Fruit fly (Drosophila melanogaster) whole organism, embryonic: Measurements from ENCODE around the gene MBD-like.

Experiments used
- Bdp1 ChIP-seq: fragments of 200-800 bp; sonication (Bioruptor generic); optimal IDR thresholded peaks from 3 replicates; lab custom pipeline; 2016; ENCODE audit warnings: missing biosample characterization, missing genetic modification characterization
- C15 ChIP-seq: fragments of 200-800 bp; sonication (Bioruptor generic); IDR thresholded peaks from 3 replicates; pipeline ENCODE4 v1.3.6; 2022; ENCODE audit warnings: missing biosample characterization, missing genetic modification characterization
- CG1024 ChIP-seq: fragments of 200-800 bp; sonication (Bioruptor generic); IDR thresholded peaks from 2 replicates; pipeline ENCODE4 v1.3.6; 2022; ENCODE audit warnings: missing biosample characterization, missing genetic modification characterization
- CG10462 ChIP-seq: fragments of 200-800 bp; sonication (Bioruptor generic); optimal IDR thresholded peaks from 2 replicates; lab custom pipeline; 2016; ENCODE audit warnings: missing biosample characterization, missing genetic modification characterization
- CG11456 ChIP-seq: fragments of 200-800 bp; sonication (Bioruptor generic); IDR thresholded peaks from 3 replicates; pipeline ENCODE4 v1.3.6; 2022; ENCODE audit warnings: missing biosample characterization, missing genetic modification characterization
- CG11560 ChIP-seq: fragments of 200-800 bp; sonication (Bioruptor generic); IDR thresholded peaks from 3 replicates; pipeline ENCODE4 v1.3.6; 2022; ENCODE audit warnings: missing biosample characterization, missing genetic modification characterization
- CG11696 ChIP-seq: fragments of 200-800 bp; sonication (Bioruptor generic); IDR thresholded peaks from 2 replicates; pipeline ENCODE4 v1.3.6; 2022; ENCODE audit warnings: missing biosample characterization, missing genetic modification characterization
- CG13287 ChIP-seq: fragments of 200-800 bp; sonication (Bioruptor generic); IDR thresholded peaks from 2 replicates; pipeline ENCODE4 v1.3.6; 2022; ENCODE audit warnings: missing biosample characterization, missing genetic modification characterization; ENCODE audit not compliant: partially characterized antibody
- CG14014 ChIP-seq: fragments of 200-800 bp; sonication (Bioruptor generic); IDR thresholded peaks from 2 replicates; pipeline ENCODE4 v1.3.6; 2022; ENCODE audit warnings: missing biosample characterization, missing genetic modification characterization
- CG14050 ChIP-seq: fragments of 200-800 bp; sonication (Bioruptor generic); IDR thresholded peaks from 3 replicates; pipeline ENCODE4 v1.3.6; 2022; ENCODE audit warnings: missing biosample characterization, missing genetic modification characterization
- CG14667 ChIP-seq: fragments of 200-800 bp; sonication (Bioruptor generic); IDR thresholded peaks from 2 replicates; pipeline ENCODE4 v1.3.6; 2022; ENCODE audit warnings: missing biosample characterization, missing genetic modification characterization
- CG1647 ChIP-seq: fragments of 200-800 bp; sonication (Bioruptor generic); optimal IDR thresholded peaks from 3 replicates; lab custom pipeline; 2016; ENCODE audit warnings: missing biosample characterization, missing genetic modification characterization
- CG16815 ChIP-seq: fragments of 200-800 bp; sonication (Bioruptor generic); optimal IDR thresholded peaks from 3 replicates; lab custom pipeline; 2017; ENCODE audit warnings: missing biosample characterization, mild to moderate bottlenecking, missing genetic modification characterization
- CG17568 ChIP-seq: fragments of 200-800 bp; sonication (Bioruptor generic); optimal IDR thresholded peaks from 2 replicates; lab custom pipeline; 2018; ENCODE audit warnings: missing biosample characterization, mild to moderate bottlenecking, missing genetic modification characterization, moderate library complexity
- CG2712 ChIP-seq: fragments of 200-800 bp; optimal IDR thresholded peaks from 3 replicates; lab custom pipeline; 2019; ENCODE audit warnings: missing biosample characterization, mild to moderate bottlenecking, missing genetic modification characterization, moderate library complexity
- CG31365 ChIP-seq: fragments of 200-800 bp; sonication (Bioruptor generic); optimal IDR thresholded peaks from 2 replicates; lab custom pipeline; 2018; ENCODE audit warnings: missing biosample characterization, mild to moderate bottlenecking, missing genetic modification characterization
- CG31388 ChIP-seq: fragments of 200-800 bp; sonication (Bioruptor generic); optimal IDR thresholded peaks from 2 replicates; lab custom pipeline; 2016; ENCODE audit warnings: missing biosample characterization, missing genetic modification characterization
- CG3281 ChIP-seq: fragments of 200-800 bp; sonication (Bioruptor generic); optimal IDR thresholded peaks from 3 replicates; lab custom pipeline; 2017; ENCODE audit warnings: missing biosample characterization, mild to moderate bottlenecking, missing genetic modification characterization
- CG33557 ChIP-seq: fragments of 200-800 bp; sonication (Bioruptor generic); optimal IDR thresholded peaks from 2 replicates; lab custom pipeline; 2019; ENCODE audit warnings: missing biosample characterization, mild to moderate bottlenecking, missing genetic modification characterization, moderate library complexity
- CG34224 ChIP-seq: fragments of 200-800 bp; sonication (Bioruptor generic); IDR thresholded peaks from 3 replicates; pipeline ENCODE4 v1.3.6; 2022; ENCODE audit warnings: missing biosample characterization, missing genetic modification characterization; ENCODE audit not compliant: partially characterized antibody
- CG3847 ChIP-seq: fragments of 200-800 bp; sonication (Bioruptor generic); IDR thresholded peaks from 2 replicates; pipeline ENCODE4 v1.3.6; 2022; ENCODE audit warnings: missing biosample characterization, missing genetic modification characterization
- CG43689 ChIP-seq: fragments of 200-800 bp; sonication (Bioruptor generic); IDR thresholded peaks from 2 replicates; pipeline ENCODE4 v1.3.6; 2022; ENCODE audit warnings: missing biosample characterization, missing genetic modification characterization
- CG4854 ChIP-seq: fragments of 200-800 bp; sonication (Bioruptor generic); optimal IDR thresholded peaks from 2 replicates; lab custom pipeline; 2016; ENCODE audit warnings: missing biosample characterization, missing genetic modification characterization, inconsistent platforms
- CG6654 ChIP-seq: fragments of 200-800 bp; sonication (Bioruptor generic); optimal IDR thresholded peaks from 2 replicates; lab custom pipeline; 2017; ENCODE audit warnings: missing biosample characterization, mild to moderate bottlenecking, missing genetic modification characterization
- CG7745 ChIP-seq: fragments of 200-800 bp; sonication (Bioruptor generic); optimal IDR thresholded peaks from 2 replicates; lab custom pipeline; 2018; ENCODE audit warnings: missing biosample characterization, mild to moderate bottlenecking, missing genetic modification characterization, moderate library complexity
- CG8290 ChIP-seq, 3 experiments: fragments of 200-800 bp; sonication (Bioruptor generic); optimal IDR thresholded peaks; 2 replicates each; lab custom pipeline; 2016 to 2019; ENCODE audit warnings: missing biosample characterization in 3 of 3, missing genetic modification characterization in 3 of 3, mild to moderate bottlenecking in 2 of 3, moderate library complexity in 1 of 3
- CG9727 ChIP-seq: fragments of 200-800 bp; sonication (Bioruptor generic); optimal IDR thresholded peaks from 3 replicates; lab custom pipeline; 2017; ENCODE audit warnings: missing biosample characterization, mild to moderate bottlenecking, missing genetic modification characterization
- CkIIα-i1 ChIP-seq: fragments of 200-800 bp; sonication (Bioruptor generic); IDR thresholded peaks from 2 replicates; pipeline ENCODE4 v1.3.6; 2022; ENCODE audit warnings: missing biosample characterization, missing genetic modification characterization
- Dip2 ChIP-seq: fragments of 200-800 bp; sonication (Bioruptor generic); IDR thresholded peaks from 2 replicates; pipeline ENCODE4 v1.3.6; 2022; ENCODE audit warnings: missing biosample characterization, missing genetic modification characterization
- Dip3 ChIP-seq: fragments of 200-800 bp; sonication (Bioruptor generic); optimal IDR thresholded peaks from 3 replicates; lab custom pipeline; 2016; ENCODE audit warnings: missing biosample characterization, missing genetic modification characterization
- GATAe ChIP-seq: fragments of 200-800 bp; sonication (Bioruptor generic); conservative IDR thresholded peaks from 2 replicates; pipeline ENCODE4 v1.3.6; 2022; ENCODE audit warnings: missing biosample characterization, missing genetic modification characterization
- Hr3 ChIP-seq: fragments of 200-800 bp; sonication (Bioruptor generic); optimal IDR thresholded peaks from 3 replicates; lab custom pipeline; 2016; ENCODE audit warnings: missing biosample characterization, missing genetic modification characterization
- Max ChIP-seq: fragments of 200-800 bp; sonication (Bioruptor generic); optimal IDR thresholded peaks from 2 replicates; lab custom pipeline; 2016; ENCODE audit warnings: missing biosample characterization, mild to moderate bottlenecking, missing genetic modification characterization
- Pdp1 ChIP-seq, 2 experiments: fragments of 200-800 bp; sonication (Bioruptor generic); optimal IDR thresholded peaks; 3 replicates each; lab custom pipeline; 2016; ENCODE audit warnings: missing biosample characterization in 2 of 2, missing genetic modification characterization in 2 of 2, mild to moderate bottlenecking in 1 of 2, moderate library complexity in 1 of 2
- Spps ChIP-seq: fragments of 200-800 bp; sonication (Bioruptor generic); optimal IDR thresholded peaks from 2 replicates; lab custom pipeline; 2018; ENCODE audit warnings: missing biosample characterization, mild to moderate bottlenecking, missing genetic modification characterization
- Trl ChIP-seq, 3 experiments: fragments of >200 bp in 2 of 3; fragments of 200-800 bp in 1 of 3; sonication (Bioruptor generic) in 1 of 3; optimal IDR thresholded peaks; 2 replicates in 1 of 3; 3 replicates in 2 of 3; lab custom pipeline; 2016 to 2017; ENCODE audit warnings: missing biosample characterization in 1 of 3, missing genetic modification characterization in 1 of 3
- Vsx1 ChIP-seq: fragments of 200-800 bp; sonication (Bioruptor generic); optimal IDR thresholded peaks from 2 replicates; lab custom pipeline; 2017; ENCODE audit warnings: missing biosample characterization, mild to moderate bottlenecking, missing genetic modification characterization, missing genetic modification reagents
- ash1 ChIP-seq: fragments of 200-800 bp; sonication (Bioruptor generic); optimal IDR thresholded peaks from 2 replicates; lab custom pipeline; 2018; ENCODE audit warnings: missing biosample characterization, mild to moderate bottlenecking, missing genetic modification characterization
- bab2 ChIP-seq: fragments of 200-800 bp; sonication (Bioruptor generic); optimal IDR thresholded peaks from 2 replicates; lab custom pipeline; 2016; ENCODE audit warnings: missing biosample characterization, missing genetic modification characterization
- chm ChIP-seq: fragments of 200-800 bp; sonication (Bioruptor generic); IDR thresholded peaks from 2 replicates; pipeline ENCODE4 v1.3.6; 2022; ENCODE audit warnings: missing biosample characterization, missing genetic modification characterization
- dpn ChIP-seq, 2 experiments: fragments of 200-800 bp; sonication (Bioruptor generic); optimal IDR thresholded peaks; 3 replicates each; lab custom pipeline; 2016; ENCODE audit warnings: missing biosample characterization in 2 of 2, missing genetic modification characterization in 2 of 2
- her ChIP-seq: fragments of 200-800 bp; sonication (Bioruptor generic); optimal IDR thresholded peaks from 2 replicates; lab custom pipeline; 2016; ENCODE audit warnings: missing biosample characterization, missing genetic modification characterization
- lola ChIP-seq, 3 experiments: fragments of >200 bp in 2 of 3; fragments of 200-800 bp in 1 of 3; sonication (Bioruptor generic) in 1 of 3; optimal IDR thresholded peaks; 2 replicates each; lab custom pipeline; 2017 to 2019; ENCODE audit warnings: missing biosample characterization in 3 of 3, missing genetic modification characterization in 3 of 3, mild to moderate bottlenecking in 1 of 3, moderate library complexity in 1 of 3
- nau ChIP-seq: fragments of 200-800 bp; sonication (Bioruptor generic); optimal IDR thresholded peaks from 3 replicates; lab custom pipeline; 2017; ENCODE audit warnings: missing biosample characterization, mild to moderate bottlenecking, missing genetic modification characterization, missing genetic modification reagents
- onecut ChIP-seq: fragments of 200-800 bp; sonication (Bioruptor generic); IDR thresholded peaks from 2 replicates; pipeline ENCODE4 v1.3.6; 2022; ENCODE audit warnings: missing biosample characterization, missing genetic modification characterization
- pum ChIP-seq: fragments of 200-800 bp; sonication (Bioruptor generic); optimal IDR thresholded peaks from 2 replicates; lab custom pipeline; 2016; ENCODE audit warnings: missing biosample characterization, missing genetic modification characterization
- run ChIP-seq: fragments of 200-800 bp; sonication (Bioruptor generic); optimal IDR thresholded peaks from 3 replicates; lab custom pipeline; 2018; ENCODE audit warnings: missing biosample characterization, mild to moderate bottlenecking, missing genetic modification characterization
- sens ChIP-seq: fragments of 200-800 bp; sonication (Bioruptor generic); peaks from one replicate; lab custom pipeline; 2016; ENCODE audit warnings: missing biosample characterization, missing genetic modification characterization
- yki ChIP-seq: fragments of >200 bp; optimal IDR thresholded peaks from 3 replicates; lab custom pipeline; 2018

Gene MBD-like

dm6 chr3R:9577382-9578137, 18.0 kb downstream of the MBD-like start, which contains the start of the genes Kap-alpha3 and Son (continued):
- peak; percentile 42 for TF ChIP-seq CG7745 (tag; lab: Kevin White, UChicago)
- peak; percentile 90 for TF ChIP-seq chm
- peak; percentile 91 for TF ChIP-seq Bdp1 (GFP tag; lab: Kevin White, UChicago)
- TF ChIP-seq CG11456 (GFP tag; lab: Robert Waterston, UW), result peak; percentile 96
- TF ChIP-seq Trl (optimal IDR thresholded peaks at IDR 0.05; lab: Kevin White, UChicago), result no peak
- TF ChIP-seq Trl (GFP tag; optimal IDR thresholded peaks at IDR 0.05; lab: Kevin White, UChicago), result peak; percentile 95
- no peak for TF ChIP-seq Dip2 (GFP tag; lab: Robert Waterston, UW)
- peak; percentile 86 for TF ChIP-seq Vsx1 (GFP tag; lab: Kevin White, UChicago)
- peak; percentile 67 for TF ChIP-seq CG11696 (GFP tag; lab: Robert Waterston, UW)
- TF ChIP-seq nau, result no peak
- TF ChIP-seq CG9727, result peak; percentile 97
- peak; percentile 82 for TF ChIP-seq CG34224 (GFP tag; lab: Robert Waterston, UW)
- peak; percentile 93 for TF ChIP-seq CG3847 (GFP tag; lab: Robert Waterston, UW)
- peak; percentile 90 for TF ChIP-seq ash1 (GFP tag; lab: Kevin White, UChicago)
- no peak for TF ChIP-seq yki (lab: Kevin White, UChicago)
- TF ChIP-seq Max (GFP tag; lab: Kevin White, UChicago), result peak; percentile 96
- peak; percentile 79 for TF ChIP-seq CG8290 (GFP tag; optimal IDR thresholded peaks at IDR 0.05; lab: Kevin White, UChicago)
- TF ChIP-seq CG8290 (tag; optimal IDR thresholded peaks at IDR 0.05; lab: Kevin White, UChicago), result peak; percentile 79 to 95
- TF ChIP-seq CG3281, result peak; percentile 94
- TF ChIP-seq sens (GFP tag; lab: Kevin White, UChicago), result peak; percentile 99
- TF ChIP-seq CG4854, result peak; percentile 94
- peak; percentile 88 for TF ChIP-seq her (GFP tag; lab: Kevin White, UChicago)
- peak; percentile 88 for TF ChIP-seq CG17568
- TF ChIP-seq CG10462, result peak; percentile 79
- peak; percentile 85 for TF ChIP-seq CG1024 (GFP tag; lab: Robert Waterston, UW)
- TF ChIP-seq bab2 (GFP tag; lab: Kevin White, UChicago), result peak; percentile 92
- peak; percentile 74 for TF ChIP-seq CG14050 (GFP tag; lab: Robert Waterston, UW)
- peak; percentile 80 for TF ChIP-seq CG14667
- peak; percentile 89 for TF ChIP-seq CG13287
- peak in 1 of 3 experiments; percentile 87 for TF ChIP-seq lola (GFP tag; optimal IDR thresholded peaks at IDR 0.05; lab: Kevin White, UChicago)
- peak; percentile 62; the same call in 1 of the 2 replicates for TF ChIP-seq GATAe (GFP tag; lab: Robert Waterston, UW)
- TF ChIP-seq CG16815, result peak; percentile 87
- TF ChIP-seq CG43689 (GFP tag; lab: Robert Waterston, UW), result peak; percentile 70
- TF ChIP-seq CG14014, result peak; percentile 86
- TF ChIP-seq Pdp1 (GFP tag; optimal IDR thresholded peaks at IDR 0.05; lab: Kevin White, UChicago), result peak; percentile 94 to 99
- TF ChIP-seq CG2712 (tag; lab: Kevin White, UChicago), result peak; percentile 89
- TF ChIP-seq Spps, result peak; percentile 82
- peak; percentile 71; the same call in 2 of the 3 replicates for TF ChIP-seq CG11560 (tag; lab: Robert Waterston, UW)
- TF ChIP-seq CG33557, result peak; percentile 95
- TF ChIP-seq dpn (GFP tag; optimal IDR thresholded peaks at IDR 0.05; lab: Kevin White, UChicago), result peak; percentile 86 to 95
- TF ChIP-seq pum (GFP tag; lab: Kevin White, UChicago), result peak; percentile 92
- peak; percentile 91 for TF ChIP-seq CG1647 (GFP tag; lab: Kevin White, UChicago)
- peak; percentile 76 for TF ChIP-seq CG6654
- peak; percentile 95 for TF ChIP-seq Dip3 (GFP tag; lab: Kevin White, UChicago)
- TF ChIP-seq CkIIα-i1, result no peak
- TF ChIP-seq run (tag; lab: Kevin White, UChicago), result peak; percentile 78
- TF ChIP-seq C15, result peak; percentile 80; the same call in 2 of the 3 replicates
- TF ChIP-seq onecut (GFP tag; lab: Robert Waterston, UW), result peak; percentile 87
- TF ChIP-seq CG31365 (tag; lab: Kevin White, UChicago), result peak; percentile 78
- peak; percentile 90 for TF ChIP-seq Hr3
- TF ChIP-seq CG31388 (GFP tag; lab: Kevin White, UChicago), result peak; percentile 75
